Worm (Caenorhabditis elegans) whole organism, L4/young adult: ENCODE measurements around the gene F20D6.5.

Source experiments
- W03F9.2 ChIP-seq: fragments of 150-350 bp; optimal IDR thresholded peaks from 2 replicates; lab custom pipeline; 2014; ENCODE audit warnings: missing biosample characterization, missing genetic modification characterization
- him-1 ChIP-seq: sonication (generic microtip); optimal IDR thresholded peaks from 2 replicates; lab custom pipeline; 2016; ENCODE audit warnings: missing genotype, missing genetic modification reagents, missing genetic modification characterization, missing compliant biosample characterization

DNA sequence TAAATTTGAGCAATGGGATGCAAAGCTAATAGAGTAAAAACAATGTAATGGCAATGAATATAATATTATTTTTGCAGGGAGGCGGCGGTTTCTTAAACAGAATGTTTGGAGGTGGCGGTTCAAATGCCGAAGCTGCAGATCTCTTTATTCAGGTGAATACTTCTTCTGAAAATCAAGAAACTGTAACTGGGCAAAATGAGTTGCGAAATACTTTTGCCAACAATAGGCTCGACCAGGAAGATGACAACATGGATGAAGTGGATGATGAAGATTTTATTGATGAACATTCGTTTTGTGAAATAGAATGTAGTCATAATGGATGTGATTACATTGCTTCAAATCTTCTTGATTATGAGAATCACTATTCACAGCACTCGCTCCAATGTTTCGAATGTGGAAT, 30.9 kb upstream of the F20D6.5 start:
- no peak for TF ChIP-seq W03F9.2
- TF ChIP-seq him-1 (tag; lab: Kevin White, UChicago): no peak
